Worm (Caenorhabditis elegans) whole organism, young adult: ENCODE results near the gene T01D3.3.

Source experiments
- B0336.3 ChIP-seq: fragments of 200-800 bp; sonication (Bioruptor generic); IDR thresholded peaks from 2 replicates; pipeline ENCODE4 v1.3.6; 2022; ENCODE audit warnings: missing genetic modification characterization, missing compliant biosample characterization
- F10E7.11 ChIP-seq: sonication (generic microtip); optimal IDR thresholded peaks from 2 replicates; lab custom pipeline; 2017; ENCODE audit warnings: mild to moderate bottlenecking, missing genetic modification characterization, moderate library complexity, missing compliant biosample characterization
- F23B12.7 ChIP-seq: sonication (generic microtip); optimal IDR thresholded peaks from 2 replicates; lab custom pipeline; 2017; ENCODE audit warnings: missing genetic modification characterization, mild to moderate bottlenecking, missing compliant biosample characterization, antibody characterized with exemption, moderate library complexity; ENCODE audit not compliant: insufficient read depth
- F39B2.1 ChIP-seq: fragments of 200-800 bp; sonication (Bioruptor generic); IDR thresholded peaks from 2 replicates; pipeline ENCODE4 v1.3.6; 2022; ENCODE audit warnings: missing genetic modification reagents, missing genetic modification characterization, missing compliant biosample characterization
- F49E8.2 ChIP-seq: sonication (generic microtip); optimal IDR thresholded peaks from 3 replicates; lab custom pipeline; 2017; ENCODE audit warnings: missing genetic modification characterization, mild to moderate bottlenecking, missing compliant biosample characterization, antibody characterized with exemption, moderate library complexity; ENCODE audit not compliant: insufficient read depth
- F52B5.7 ChIP-seq: sonication (generic microtip); optimal IDR thresholded peaks from 2 replicates; lab custom pipeline; 2016; ENCODE audit warnings: mild to moderate bottlenecking, missing genetic modification characterization, missing compliant biosample characterization
- F57C9.4 ChIP-seq: sonication (generic microtip); optimal IDR thresholded peaks from 2 replicates; lab custom pipeline; 2017; ENCODE audit warnings: mild to moderate bottlenecking, missing genetic modification characterization, missing compliant biosample characterization
- T07F8.4 ChIP-seq: sonication (generic microtip); optimal IDR thresholded peaks from 2 replicates; lab custom pipeline; 2016; ENCODE audit warnings: mild to moderate bottlenecking, missing genetic modification characterization, moderate library complexity, missing compliant biosample characterization
- T26A5.8 ChIP-seq: sonication (generic microtip); optimal IDR thresholded peaks from 2 replicates; lab custom pipeline; 2016; ENCODE audit warnings: missing genetic modification characterization, missing compliant biosample characterization
- Y53F4B.3 ChIP-seq: fragments of 200-800 bp; sonication (Bioruptor generic); IDR thresholded peaks from 2 replicates; pipeline ENCODE4 v1.3.6; 2022; ENCODE audit warnings: missing genetic modification reagents, missing genetic modification characterization, missing compliant biosample characterization
- Y53G8AR.9 ChIP-seq: fragments of 200-800 bp; sonication (Bioruptor generic); conservative IDR thresholded peaks from 2 replicates; pipeline ENCODE4 v1.3.6; 2022; ENCODE audit warnings: missing genetic modification reagents, missing genetic modification characterization, missing compliant biosample characterization
- Y56A3A.18 ChIP-seq: fragments of 200-800 bp; sonication (Bioruptor generic); IDR thresholded peaks from 2 replicates; pipeline ENCODE4 v1.3.6; 2022; ENCODE audit warnings: missing genetic modification reagents, missing genetic modification characterization, missing compliant biosample characterization
- ZK185.1 ChIP-seq: sonication (generic microtip); optimal IDR thresholded peaks from 2 replicates; lab custom pipeline; 2016; ENCODE audit warnings: mild to moderate bottlenecking, missing genetic modification characterization, missing compliant biosample characterization; ENCODE audit not compliant: poor library complexity, severe bottlenecking
- aptf-3 ChIP-seq: fragments of 200-800 bp; sonication (Bioruptor generic); IDR thresholded peaks from 2 replicates; pipeline ENCODE4 v1.3.6; 2022; ENCODE audit warnings: missing genetic modification characterization, missing compliant biosample characterization
- athp-1 ChIP-seq: sonication (generic microtip); optimal IDR thresholded peaks from 2 replicates; lab custom pipeline; 2017; ENCODE audit warnings: mild to moderate bottlenecking, missing genetic modification characterization, missing compliant biosample characterization
- attf-5 ChIP-seq: fragments of 200-800 bp; sonication (Bioruptor generic); optimal IDR thresholded peaks from 2 replicates; lab custom pipeline; 2018; ENCODE audit warnings: mild to moderate bottlenecking, missing genetic modification characterization, missing compliant biosample characterization
- attf-6 ChIP-seq: fragments of 200-800 bp; sonication (Bioruptor generic); IDR thresholded peaks from 2 replicates; pipeline ENCODE4 v1.3.6; 2022; ENCODE audit warnings: missing genetic modification reagents, missing genetic modification characterization, missing compliant biosample characterization
- ceh-79 ChIP-seq: sonication (generic microtip); optimal IDR thresholded peaks from 2 replicates; lab custom pipeline; 2017; ENCODE audit warnings: mild to moderate bottlenecking, missing genetic modification characterization, missing compliant biosample characterization
- ceh-91 ChIP-seq: fragments of 200-800 bp; sonication (Bioruptor generic); IDR thresholded peaks from 2 replicates; pipeline ENCODE4 v1.3.6; 2022; ENCODE audit warnings: missing genetic modification reagents, missing genetic modification characterization, missing compliant biosample characterization
- chd-7 ChIP-seq: sonication (generic microtip); optimal IDR thresholded peaks from 2 replicates; lab custom pipeline; 2016; ENCODE audit warnings: mild to moderate bottlenecking, missing genetic modification characterization, moderate library complexity, missing compliant biosample characterization
- die-1 ChIP-seq: sonication (generic microtip); optimal IDR thresholded peaks from 2 replicates; lab custom pipeline; 2016; ENCODE audit warnings: missing genotype, mild to moderate bottlenecking, missing genetic modification characterization, missing compliant biosample characterization
- ekl-4 ChIP-seq: fragments of 200-800 bp; sonication (Bioruptor generic); IDR thresholded peaks from 2 replicates; pipeline ENCODE4 v1.3.6; 2022; ENCODE audit warnings: missing genetic modification reagents, missing genetic modification characterization, missing compliant biosample characterization
- hrde-1 ChIP-seq: sonication (generic microtip); optimal IDR thresholded peaks from 2 replicates; lab custom pipeline; 2016; ENCODE audit warnings: missing genetic modification characterization, mild to moderate bottlenecking, missing compliant biosample characterization, moderate library complexity, missing genotype, missing genetic modification reagents, borderline replicate concordance
- hsf-1 ChIP-seq: fragments of 200-800 bp; sonication (Bioruptor generic); IDR thresholded peaks from 2 replicates; pipeline ENCODE4 v1.3.6; 2022; ENCODE audit warnings: missing genetic modification reagents, missing genetic modification characterization, missing compliant biosample characterization
- lag-1 ChIP-seq: fragments of 200-800 bp; sonication (Bioruptor generic); IDR thresholded peaks from 2 replicates; pipeline ENCODE4 v1.3.6; 2022; ENCODE audit warnings: missing genetic modification reagents, missing genetic modification characterization, missing compliant biosample characterization
- lin-26 ChIP-seq: fragments of 200-800 bp; sonication (Bioruptor generic); IDR thresholded peaks from 2 replicates; pipeline ENCODE4 v1.3.6; 2022; ENCODE audit warnings: missing genetic modification reagents, missing genetic modification characterization, missing compliant biosample characterization
- lin-54 ChIP-seq: fragments of 200-800 bp; sonication (Bioruptor generic); optimal IDR thresholded peaks from 2 replicates; lab custom pipeline; 2018; ENCODE audit warnings: mild to moderate bottlenecking, missing genetic modification characterization, missing compliant biosample characterization
- lsl-1 ChIP-seq: fragments of 200-800 bp; sonication (Bioruptor generic); optimal IDR thresholded peaks from 2 replicates; lab custom pipeline; 2018; ENCODE audit warnings: mild to moderate bottlenecking, missing genetic modification characterization, moderate library complexity, missing compliant biosample characterization
- madf-10 ChIP-seq: sonication (generic microtip); optimal IDR thresholded peaks from 2 replicates; lab custom pipeline; 2016; ENCODE audit warnings: mild to moderate bottlenecking, missing genetic modification characterization, missing compliant biosample characterization
- madf-3 ChIP-seq: fragments of 200-800 bp; sonication (Bioruptor generic); IDR thresholded peaks from 2 replicates; pipeline ENCODE4 v1.3.6; 2022; ENCODE audit warnings: missing genetic modification reagents, missing genetic modification characterization, missing compliant biosample characterization
- madf-6 ChIP-seq: fragments of 200-800 bp; sonication (Bioruptor generic); IDR thresholded peaks from 2 replicates; pipeline ENCODE4 v1.3.6; 2022; ENCODE audit warnings: missing genetic modification reagents, missing genetic modification characterization, missing compliant biosample characterization
- madf-8 ChIP-seq: fragments of 200-800 bp; sonication (Bioruptor generic); conservative IDR thresholded peaks from 2 replicates; pipeline ENCODE4 v1.3.6; 2022; ENCODE audit warnings: missing genetic modification reagents, missing genetic modification characterization, missing compliant biosample characterization
- mxl-1 ChIP-seq: sonication (generic microtip); optimal IDR thresholded peaks from 2 replicates; lab custom pipeline; 2016; ENCODE audit warnings: missing genetic modification characterization, missing compliant biosample characterization
- nhr-120 ChIP-seq: fragments of 200-800 bp; sonication (Bioruptor generic); IDR thresholded peaks from 2 replicates; pipeline ENCODE4 v1.3.6; 2022; ENCODE audit warnings: missing genetic modification characterization, missing compliant biosample characterization
- sea-2 ChIP-seq: fragments of 200-800 bp; sonication (Bioruptor generic); IDR thresholded peaks from 2 replicates; pipeline ENCODE4 v1.3.6; 2022; ENCODE audit warnings: missing genetic modification characterization, missing compliant biosample characterization
- snpc-1.1 ChIP-seq: sonication (generic microtip); optimal IDR thresholded peaks from 2 replicates; lab custom pipeline; 2017; ENCODE audit warnings: missing genetic modification characterization, mild to moderate bottlenecking, missing compliant biosample characterization, antibody characterized with exemption, moderate library complexity, missing genotype, missing genetic modification reagents; ENCODE audit not compliant: insufficient read depth
- snpc-1.3 ChIP-seq: sonication (generic microtip); optimal IDR thresholded peaks from 2 replicates; lab custom pipeline; 2017; ENCODE audit warnings: missing genetic modification characterization, mild to moderate bottlenecking, missing compliant biosample characterization, antibody characterized with exemption, moderate library complexity, missing genotype, missing genetic modification reagents; ENCODE audit not compliant: insufficient read depth
- snpc-3.4 ChIP-seq: sonication (generic microtip); optimal IDR thresholded peaks from 2 replicates; lab custom pipeline; 2017; ENCODE audit warnings: missing genetic modification characterization, mild to moderate bottlenecking, missing compliant biosample characterization, antibody characterized with exemption, moderate library complexity, missing genotype, missing genetic modification reagents
- snpc-4 ChIP-seq, 5 experiments: fragments of 150-350 bp in 1 of 5; sonication (generic microtip) in 4 of 5; optimal IDR thresholded peaks; 2 replicates each; lab custom pipeline; 2014 to 2018; ENCODE audit warnings: missing genetic modification characterization in 5 of 5, missing biosample characterization in 3 of 5, antibody characterized with exemption in 2 of 5, mild to moderate bottlenecking in 2 of 5, missing compliant biosample characterization in 2 of 5, missing genotype in 2 of 5, moderate library complexity in 2 of 5, missing genetic modification reagents in 1 of 5
- tbx-9 ChIP-seq: sonication (generic microtip); optimal IDR thresholded peaks from 2 replicates; lab custom pipeline; 2016; ENCODE audit warnings: borderline replicate concordance, missing genetic modification characterization, inconsistent platforms, missing compliant biosample characterization
- unc-130 ChIP-seq: sonication (generic microtip); optimal IDR thresholded peaks from 2 replicates; lab custom pipeline; 2016; ENCODE audit warnings: missing genetic modification reagents, missing genetic modification characterization, missing compliant biosample characterization
- xnd-1 ChIP-seq: sonication (generic microtip); optimal IDR thresholded peaks from 2 replicates; lab custom pipeline; 2016; ENCODE audit warnings: missing genotype, missing genetic modification reagents, missing genetic modification characterization, missing compliant biosample characterization
- ztf-18 ChIP-seq: sonication (generic microtip); optimal IDR thresholded peaks from 2 replicates; lab custom pipeline; 2016; ENCODE audit warnings: missing genotype, mild to moderate bottlenecking, missing genetic modification characterization, missing compliant biosample characterization
- ztf-22 ChIP-seq: fragments of 200-800 bp; sonication (Bioruptor generic); optimal IDR thresholded peaks from 2 replicates; lab custom pipeline; 2018; ENCODE audit warnings: mild to moderate bottlenecking, missing genetic modification characterization, moderate library complexity, missing compliant biosample characterization
- ztf-26 ChIP-seq: sonication (generic microtip); optimal IDR thresholded peaks from 2 replicates; lab custom pipeline; 2017; ENCODE audit warnings: missing genetic modification characterization, missing compliant biosample characterization

The T01D3.3 gene

DNA sequence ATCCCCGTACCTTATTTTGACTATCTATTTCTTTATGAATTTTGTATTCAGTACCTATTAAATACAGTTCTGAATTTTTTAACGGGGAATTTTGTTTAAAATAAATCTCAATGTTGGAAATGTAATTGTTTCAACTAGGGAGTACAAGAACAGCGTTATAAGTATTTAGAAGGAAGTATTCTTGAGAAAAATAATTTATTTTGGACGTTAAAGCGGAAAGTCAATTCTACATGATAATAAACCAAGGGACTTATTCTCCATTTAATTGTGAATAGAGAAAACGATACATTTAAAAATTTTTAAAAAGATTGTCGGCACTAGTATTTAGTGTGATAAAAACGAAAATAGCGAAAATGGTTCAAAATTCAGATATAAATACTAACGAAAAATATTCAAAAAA lies 34.9 kb upstream of the T01D3.3 start (continued):
- no peak for TF ChIP-seq ceh-91
- TF ChIP-seq lin-54, result peak; percentile 50
- peak; percentile 78 for TF ChIP-seq hsf-1 (GFP tag; lab: Robert Waterston, UW)
- TF ChIP-seq chd-7 (tag; lab: Kevin White, UChicago), result peak; percentile 28
- TF ChIP-seq madf-10 (tag; lab: Kevin White, UChicago), result no peak
- no peak for TF ChIP-seq attf-5
- TF ChIP-seq ztf-18 (tag; lab: Kevin White, UChicago), result peak; percentile 24
- peak; percentile 25; the same call in 1 of the 2 replicates for TF ChIP-seq attf-6 (GFP tag; lab: Robert Waterston, UW)
- no peak for TF ChIP-seq ceh-79
- no peak for TF ChIP-seq ztf-22 (GFP tag; lab: Kevin White, UChicago)
- TF ChIP-seq snpc-3.4 (tag; lab: Kevin White, UChicago), result peak; percentile 83
- TF ChIP-seq tbx-9 (tag; lab: Kevin White, UChicago), result no peak
- peak; percentile 64 for TF ChIP-seq athp-1
- no peak for TF ChIP-seq F39B2.1
- peak; percentile 77 for TF ChIP-seq ekl-4
- no peak for TF ChIP-seq nhr-120 (GFP tag; lab: Robert Waterston, UW)
- no peak for TF ChIP-seq lag-1 (GFP tag; lab: Robert Waterston, UW)
- TF ChIP-seq Y56A3A.18 (GFP tag; lab: Robert Waterston, UW), result peak; percentile 77
- TF ChIP-seq ZK185.1 (tag; lab: Kevin White, UChicago), result no peak
- no peak for TF ChIP-seq ztf-26
- peak; percentile 19 for TF ChIP-seq lsl-1 (GFP tag; lab: Kevin White, UChicago)
- no peak for TF ChIP-seq Y53F4B.3 (GFP tag; lab: Robert Waterston, UW)
- no peak for TF ChIP-seq T07F8.4 (tag; lab: Kevin White, UChicago)
- no peak for TF ChIP-seq aptf-3 (GFP tag; lab: Robert Waterston, UW)
- TF ChIP-seq hrde-1, result peak; percentile 87
- TF ChIP-seq snpc-1.1 (tag; lab: Kevin White, UChicago), result peak; percentile 27
- no peak for TF ChIP-seq F57C9.4
- TF ChIP-seq die-1 (tag; lab: Kevin White, UChicago), result peak; percentile 21
- TF ChIP-seq mxl-1, result no peak
- peak; percentile 10 for TF ChIP-seq snpc-1.3 (tag; lab: Kevin White, UChicago)
- peak; percentile 7 for TF ChIP-seq unc-130 (GFP tag; lab: Kevin White, UChicago)
- TF ChIP-seq Y53G8AR.9 (GFP tag; lab: Robert Waterston, UW), result peak; percentile 75; the same call in 1 of the 2 replicates
- peak; percentile 34; the same call in 1 of the 2 replicates for TF ChIP-seq madf-8
- TF ChIP-seq sea-2 (GFP tag; lab: Robert Waterston, UW), result no peak
- peak; percentile 23 for TF ChIP-seq xnd-1 (tag; lab: Kevin White, UChicago)
- TF ChIP-seq F52B5.7, result no peak
- peak; percentile 76 for TF ChIP-seq lin-26
- no peak for TF ChIP-seq F23B12.7 (tag; lab: Kevin White, UChicago)
- TF ChIP-seq snpc-4 (GFP tag; optimal IDR thresholded peaks at IDR 0.05; lab: Kevin White, UChicago), result no peak
- TF ChIP-seq snpc-4 (tag; optimal IDR thresholded peaks at IDR 0.05; lab: Kevin White, UChicago), result peak in 1 of 4 experiments; percentile 34
- TF ChIP-seq madf-6, result peak; percentile 72
- TF ChIP-seq B0336.3, result peak; percentile 12; the same call in 1 of the 2 replicates
- TF ChIP-seq F10E7.11, result peak; percentile 68
- 0 out of 2 replicates have a peak, but pooled peaks have one; percentile 72 for TF ChIP-seq madf-3 (GFP tag; lab: Robert Waterston, UW)
- peak; percentile 95 for TF ChIP-seq F49E8.2 (tag; lab: Kevin White, UChicago)
- peak; percentile 4 for TF ChIP-seq T26A5.8 (tag; lab: Kevin White, UChicago)
